Fruit fly (Drosophila melanogaster) whole organism, embryonic: Measurements from ENCODE around the gene pnt.

Source experiments
- CG10274 ChIP-seq: fragments of 200-800 bp; sonication (Bioruptor generic); optimal IDR thresholded peaks from 3 replicates; lab custom pipeline; 2017; ENCODE audit warnings: missing biosample characterization, mild to moderate bottlenecking, missing genetic modification characterization
- CG17186 ChIP-seq: fragments of 200-800 bp; sonication (Bioruptor generic); optimal IDR thresholded peaks from 3 replicates; lab custom pipeline; 2017; ENCODE audit warnings: missing biosample characterization, missing genetic modification reagents, missing genetic modification characterization
- CG18764 ChIP-seq: fragments of 200-800 bp; sonication (Bioruptor generic); optimal IDR thresholded peaks from 3 replicates; lab custom pipeline; 2016; ENCODE audit warnings: missing biosample characterization, missing genetic modification characterization
- CG30020 ChIP-seq: fragments of 200-800 bp; optimal IDR thresholded peaks from 2 replicates; lab custom pipeline; 2019; ENCODE audit warnings: missing biosample characterization, mild to moderate bottlenecking, missing genetic modification characterization, moderate library complexity
- CG3281 ChIP-seq: fragments of 200-800 bp; sonication (Bioruptor generic); optimal IDR thresholded peaks from 3 replicates; lab custom pipeline; 2017; ENCODE audit warnings: missing biosample characterization, mild to moderate bottlenecking, missing genetic modification characterization
- CG33557 ChIP-seq: fragments of 200-800 bp; sonication (Bioruptor generic); optimal IDR thresholded peaks from 2 replicates; lab custom pipeline; 2019; ENCODE audit warnings: missing biosample characterization, mild to moderate bottlenecking, missing genetic modification characterization, moderate library complexity
- CG34422 ChIP-seq: fragments of 200-800 bp; sonication (Bioruptor generic); IDR thresholded peaks from 3 replicates; pipeline ENCODE4 v1.3.6; 2022; ENCODE audit warnings: missing biosample characterization, missing genetic modification characterization
- CG4424 ChIP-seq: fragments of 200-800 bp; sonication (Bioruptor generic); optimal IDR thresholded peaks from 3 replicates; lab custom pipeline; 2016; ENCODE audit warnings: missing biosample characterization, missing genetic modification characterization
- CG5180 ChIP-seq: fragments of 200-800 bp; sonication (Bioruptor generic); optimal IDR thresholded peaks from 3 replicates; lab custom pipeline; 2017; ENCODE audit warnings: missing biosample characterization, missing genetic modification characterization, mild to moderate bottlenecking, moderate library complexity, missing genetic modification reagents
- CG6254 ChIP-seq: fragments of 200-800 bp; sonication (Bioruptor generic); optimal IDR thresholded peaks from 3 replicates; lab custom pipeline; 2017; ENCODE audit warnings: mild to moderate bottlenecking, missing biosample characterization, missing genetic modification reagents, missing genetic modification characterization
- CG6272 ChIP-seq: fragments of 200-800 bp; sonication (Bioruptor generic); IDR thresholded peaks from 2 replicates; pipeline ENCODE4 v1.3.6; 2022; ENCODE audit warnings: missing biosample characterization, missing genetic modification characterization
- CG7271 ChIP-seq: fragments of 200-800 bp; sonication (Bioruptor generic); optimal IDR thresholded peaks from 2 replicates; lab custom pipeline; 2018; ENCODE audit warnings: missing biosample characterization, mild to moderate bottlenecking, missing genetic modification characterization, moderate library complexity
- CG8359 ChIP-seq: fragments of 200-800 bp; sonication (Bioruptor generic); optimal IDR thresholded peaks from 2 replicates; lab custom pipeline; 2017; ENCODE audit warnings: missing biosample characterization, mild to moderate bottlenecking, missing genetic modification characterization, borderline replicate concordance
- CG9215 ChIP-seq: fragments of 200-800 bp; sonication (Bioruptor generic); IDR thresholded peaks from 2 replicates; pipeline ENCODE4 v1.3.6; 2022; ENCODE audit warnings: missing biosample characterization, missing genetic modification characterization
- D ChIP-seq, 2 experiments: fragments of 200-800 bp in 1 of 2; fragments of >200 bp in 1 of 2; sonication (Bioruptor generic) in 1 of 2; optimal IDR thresholded peaks; 2 replicates in 1 of 2; 3 replicates in 1 of 2; lab custom pipeline; 2017; ENCODE audit warnings: mild to moderate bottlenecking in 1 of 2, missing biosample characterization in 1 of 2, missing genetic modification characterization in 1 of 2, missing genetic modification reagents in 1 of 2
- D19B ChIP-seq: fragments of 200-800 bp; sonication (Bioruptor generic); optimal IDR thresholded peaks from 2 replicates; lab custom pipeline; 2017; ENCODE audit warnings: missing biosample characterization, mild to moderate bottlenecking, missing genetic modification characterization
- Ets65A ChIP-seq: fragments of 200-800 bp; sonication (Bioruptor generic); peaks from one replicate; lab custom pipeline; 2016; ENCODE audit warnings: missing biosample characterization, missing genetic modification characterization
- Hand ChIP-seq: fragments of 200-800 bp; sonication (Bioruptor generic); optimal IDR thresholded peaks from 2 replicates; lab custom pipeline; 2017; ENCODE audit warnings: mild to moderate bottlenecking, missing biosample characterization, missing genetic modification reagents, missing genetic modification characterization
- MBD-R2 ChIP-seq: fragments of 200-800 bp; sonication (Bioruptor generic); IDR thresholded peaks from 2 replicates; pipeline ENCODE4 v1.3.6; 2022; ENCODE audit warnings: missing biosample characterization, missing genetic modification characterization
- Mrtf ChIP-seq: fragments of 200-800 bp; sonication (Bioruptor generic); IDR thresholded peaks from 3 replicates; pipeline ENCODE4 v1.3.6; 2022; ENCODE audit warnings: missing biosample characterization, missing genetic modification characterization
- Optix ChIP-seq: fragments of 200-800 bp; sonication (Bioruptor generic); IDR thresholded peaks from 3 replicates; pipeline ENCODE4 v1.3.6; 2022; ENCODE audit warnings: missing biosample characterization, missing genetic modification characterization
- Pdp1 ChIP-seq, 2 experiments: fragments of 200-800 bp; sonication (Bioruptor generic); optimal IDR thresholded peaks; 3 replicates each; lab custom pipeline; 2016; ENCODE audit warnings: missing biosample characterization in 2 of 2, missing genetic modification characterization in 2 of 2, mild to moderate bottlenecking in 1 of 2, moderate library complexity in 1 of 2
- Ptx1 ChIP-seq: fragments of 200-800 bp; sonication (Bioruptor generic); IDR thresholded peaks from 2 replicates; pipeline ENCODE4 v1.3.6; 2022; ENCODE audit warnings: missing biosample characterization, missing genetic modification characterization
- Rfx ChIP-seq: fragments of 200-800 bp; sonication (Bioruptor generic); IDR thresholded peaks from 2 replicates; pipeline ENCODE4 v1.3.6; 2022; ENCODE audit warnings: missing biosample characterization, missing genetic modification characterization
- Sox102F ChIP-seq: fragments of 200-800 bp; sonication (Bioruptor generic); optimal IDR thresholded peaks from 2 replicates; lab custom pipeline; 2018; ENCODE audit warnings: missing biosample characterization, mild to moderate bottlenecking, missing genetic modification characterization, moderate library complexity
- Vsx1 ChIP-seq: fragments of 200-800 bp; sonication (Bioruptor generic); optimal IDR thresholded peaks from 2 replicates; lab custom pipeline; 2017; ENCODE audit warnings: missing biosample characterization, mild to moderate bottlenecking, missing genetic modification characterization, missing genetic modification reagents
- Xbp1 ChIP-seq: fragments of 200-800 bp; sonication (Bioruptor generic); optimal IDR thresholded peaks from 3 replicates; lab custom pipeline; 2016; ENCODE audit warnings: missing biosample characterization, mild to moderate bottlenecking, missing genetic modification characterization
- bbx ChIP-seq: fragments of 200-800 bp; sonication (Bioruptor generic); IDR thresholded peaks from 2 replicates; pipeline ENCODE4 v1.3.6; 2022; ENCODE audit warnings: missing biosample characterization, missing genetic modification characterization; ENCODE audit not compliant: partially characterized antibody
- bigmax ChIP-seq: fragments of 200-800 bp; sonication (Bioruptor generic); optimal IDR thresholded peaks from 2 replicates; lab custom pipeline; 2018; ENCODE audit warnings: missing biosample characterization, mild to moderate bottlenecking, missing genetic modification characterization
- dimm ChIP-seq: fragments of 200-800 bp; sonication (Bioruptor generic); IDR thresholded peaks from 2 replicates; pipeline ENCODE4 v1.3.6; 2022; ENCODE audit warnings: missing biosample characterization, missing genetic modification characterization
- gfzf ChIP-seq: fragments of 200-800 bp; sonication (Bioruptor generic); optimal IDR thresholded peaks from 2 replicates; lab custom pipeline; 2016; ENCODE audit warnings: missing biosample characterization, mild to moderate bottlenecking, missing genetic modification characterization, moderate library complexity
- gt ChIP-seq: fragments of 200-800 bp; sonication (Bioruptor generic); IDR thresholded peaks from 2 replicates; pipeline ENCODE4 v1.3.6; 2022; ENCODE audit warnings: missing biosample characterization, missing genetic modification characterization
- hb ChIP-seq: fragments of 200-800 bp; sonication (Bioruptor generic); IDR thresholded peaks from 3 replicates; pipeline ENCODE4 v1.3.6; 2022; ENCODE audit warnings: missing biosample characterization, missing genetic modification characterization; ENCODE audit not compliant: partially characterized antibody
- pita ChIP-seq: fragments of 200-800 bp; sonication (Bioruptor generic); optimal IDR thresholded peaks from 2 replicates; lab custom pipeline; 2017; ENCODE audit warnings: missing biosample characterization, mild to moderate bottlenecking, missing genetic modification characterization
- pnt ChIP-seq: fragments of 200-800 bp; sonication (Bioruptor generic); optimal IDR thresholded peaks from 3 replicates; lab custom pipeline; 2016; ENCODE audit warnings: missing biosample characterization, missing genetic modification characterization
- sens ChIP-seq: fragments of 200-800 bp; sonication (Bioruptor generic); peaks from one replicate; lab custom pipeline; 2016; ENCODE audit warnings: missing biosample characterization, missing genetic modification characterization
- sim ChIP-seq: fragments of 200-800 bp; sonication (Bioruptor generic); IDR thresholded peaks from 2 replicates; pipeline ENCODE4 v1.3.6; 2022; ENCODE audit warnings: missing biosample characterization, missing genetic modification characterization
- yki ChIP-seq: fragments of >200 bp; optimal IDR thresholded peaks from 3 replicates; lab custom pipeline; 2018
- zen ChIP-seq: fragments of 200-800 bp; sonication (Bioruptor generic); optimal IDR thresholded peaks from 3 replicates; lab custom pipeline; 2018; ENCODE audit warnings: missing biosample characterization, mild to moderate bottlenecking, missing genetic modification characterization, moderate library complexity

Gene pnt

DNA sequence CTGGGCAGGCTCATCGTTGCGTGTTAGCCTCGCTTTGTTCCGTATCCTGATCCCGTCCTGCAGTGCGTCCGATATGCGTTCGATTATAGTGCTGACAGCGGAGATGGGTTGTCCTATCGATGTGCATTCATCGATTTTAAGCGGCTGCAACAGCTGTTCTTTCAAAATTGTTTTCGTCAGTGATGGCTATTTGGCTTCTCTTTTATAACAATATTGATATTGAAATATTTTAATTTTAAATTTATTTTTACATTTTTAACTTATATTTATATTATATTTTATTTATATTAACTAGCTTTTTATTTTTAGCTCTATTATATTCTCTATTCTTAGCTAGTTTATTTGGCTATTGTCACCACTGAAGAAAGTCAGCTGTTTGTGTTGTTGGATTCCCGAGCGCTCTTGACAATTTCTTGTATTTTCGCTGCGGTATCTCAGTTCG is 88.0 kb downstream of the pnt start, which contains the start of the genes wda and Pex11c (continued):
- TF ChIP-seq CG34422 (GFP tag; lab: Robert Waterston, UW) = peak; percentile 93
- TF ChIP-seq D (optimal IDR thresholded peaks at IDR 0.05; lab: Kevin White, UChicago) = no peak
- TF ChIP-seq D (GFP tag; optimal IDR thresholded peaks at IDR 0.05; lab: Kevin White, UChicago) = peak; percentile 52
- TF ChIP-seq bbx (GFP tag; lab: Robert Waterston, UW) = peak; percentile 73
- TF ChIP-seq dimm = no peak; the same call in 1 of the 2 replicates
- TF ChIP-seq CG4424 = peak; percentile 81
- TF ChIP-seq sim (GFP tag; lab: Robert Waterston, UW) = no peak
- peak; percentile 38 for TF ChIP-seq CG8359 (GFP tag; lab: Kevin White, UChicago)
- TF ChIP-seq CG6254 (GFP tag; lab: Kevin White, UChicago) = peak; percentile 72
- TF ChIP-seq Xbp1 (GFP tag; lab: Kevin White, UChicago) = peak; percentile 87
- TF ChIP-seq Ets65A (GFP tag; lab: Kevin White, UChicago) = no peak
- no peak; the same call in 2 of the 3 replicates for TF ChIP-seq hb (GFP tag; lab: Robert Waterston, UW)
- peak; percentile 68 for TF ChIP-seq Hand (GFP tag; lab: Kevin White, UChicago)
- TF ChIP-seq zen (tag; lab: Kevin White, UChicago) = peak; percentile 80
- TF ChIP-seq Sox102F (GFP tag; lab: Kevin White, UChicago) = peak; percentile 94
- TF ChIP-seq Rfx (GFP tag; lab: Robert Waterston, UW) = peak; percentile 90
- peak; percentile 5 for TF ChIP-seq CG17186 (GFP tag; lab: Kevin White, UChicago)
- TF ChIP-seq pnt (GFP tag; lab: Kevin White, UChicago) = no peak
- TF ChIP-seq CG3281 (GFP tag; lab: Kevin White, UChicago) = peak; percentile 61
- no peak; the same call in 2 of the 3 replicates for TF ChIP-seq Mrtf (GFP tag; lab: Robert Waterston, UW)
- TF ChIP-seq gt (GFP tag; lab: Robert Waterston, UW) = peak; percentile 80
- no peak for TF ChIP-seq CG5180 (GFP tag; lab: Kevin White, UChicago)
- no peak for TF ChIP-seq bigmax (GFP tag; lab: Kevin White, UChicago)
- TF ChIP-seq Optix (GFP tag; lab: Robert Waterston, UW) = no peak
- peak; percentile 85 for TF ChIP-seq CG7271 (tag; lab: Kevin White, UChicago)
- no peak for TF ChIP-seq CG10274 (GFP tag; lab: Kevin White, UChicago)
- TF ChIP-seq CG9215 (GFP tag; lab: Robert Waterston, UW) = no peak; the same call in 1 of the 2 replicates
- TF ChIP-seq Pdp1 (GFP tag; optimal IDR thresholded peaks at IDR 0.05; lab: Kevin White, UChicago) = peak in 1 of 2 experiments; percentile 2
- TF ChIP-seq CG18764 (GFP tag; lab: Kevin White, UChicago) = peak; percentile 62
- TF ChIP-seq Vsx1 (GFP tag; lab: Kevin White, UChicago) = no peak
- TF ChIP-seq gfzf (GFP tag; lab: Kevin White, UChicago) = no peak
- TF ChIP-seq MBD-R2 (GFP tag; lab: Robert Waterston, UW) = peak; percentile 87
- peak; percentile 82 for TF ChIP-seq CG30020 (tag; lab: Kevin White, UChicago)
- TF ChIP-seq CG6272 (GFP tag; lab: Robert Waterston, UW) = no peak; the same call in 1 of the 2 replicates
- peak; percentile 44 for TF ChIP-seq D19B (GFP tag; lab: Kevin White, UChicago)
- TF ChIP-seq CG33557 (GFP tag; lab: Kevin White, UChicago) = peak; percentile 85
- TF ChIP-seq yki (lab: Kevin White, UChicago) = no peak
- peak; percentile 95 for TF ChIP-seq Ptx1 (GFP tag; lab: Robert Waterston, UW)
- TF ChIP-seq pita (GFP tag; lab: Kevin White, UChicago) = no peak
- TF ChIP-seq sens = peak; percentile 75
- TF ChIP-seq, all 482 proteins: peak for 312
